Fruit fly (Drosophila melanogaster): ENCODE data around the gene CheB98a.
A peak's percentile ranks its signal among the peaks of the same experiment; 100 is the strongest.

The CheB98a gene

DNA sequence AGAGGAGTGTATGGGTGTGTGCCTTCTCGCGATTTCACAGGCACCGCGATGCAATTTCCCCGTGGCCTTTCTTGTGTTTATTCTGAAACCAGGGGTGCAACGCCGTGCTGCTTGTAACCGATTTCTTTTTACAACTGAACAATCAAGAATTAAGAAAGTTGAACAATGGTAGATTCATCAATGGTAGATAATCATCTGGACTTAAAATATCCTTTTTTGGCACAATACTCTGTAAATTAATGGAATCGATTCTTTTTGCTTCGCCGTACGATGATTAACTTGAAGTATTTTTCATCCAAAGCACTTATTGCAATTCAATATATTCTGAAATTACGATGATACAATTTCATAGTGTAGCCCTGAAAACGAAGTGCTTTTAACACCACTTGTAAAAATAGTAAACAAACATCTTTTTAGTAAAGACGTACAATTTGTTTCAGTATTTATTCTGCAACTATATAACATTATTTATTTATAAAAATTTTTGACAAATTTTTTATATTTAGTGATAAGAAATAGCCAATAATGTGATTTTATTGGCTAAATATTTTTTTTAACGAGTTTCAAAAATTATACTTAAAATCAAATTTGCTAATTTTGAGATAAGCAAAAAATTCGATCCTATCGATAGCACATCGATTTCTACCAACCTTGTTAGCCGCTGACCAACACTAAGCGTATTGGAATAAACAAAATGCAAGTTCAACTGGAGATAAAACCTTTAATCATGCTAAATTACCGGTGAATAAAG lies 13.2 kb downstream of the CheB98a start, which contains the start of the genes CG1523 and CG1647 (continued):
- TF ChIP-seq CG6792 (GFP tag; optimal IDR thresholded peaks at IDR 0.05) (peak; percentile 74), Eip93F (GFP tag; optimal IDR thresholded peaks at IDR 0.05) (no peak), salr (GFP tag; optimal IDR thresholded peaks at IDR 0.05) (peak in 1 of 2 experiments; percentile 44), Ets21C (GFP tag; optimal IDR thresholded peaks at IDR 0.05) (no peak), Ets96B (tag; optimal IDR thresholded peaks at IDR 0.05) (peak; percentile 64), CG8319 (GFP tag; optimal IDR thresholded peaks at IDR 0.05) (no peak), CG8119 (GFP tag; IDR thresholded peaks at IDR 0.05) (peak; percentile 70; the same call in 2 of the 3 replicates), CG6276 (GFP tag; optimal IDR thresholded peaks at IDR 0.05) (no peak), fd85E (GFP tag; optimal IDR thresholded peaks at IDR 0.05) (no peak), topi (GFP tag; optimal IDR thresholded peaks at IDR 0.05) (no peak), CG1621 (tag; optimal IDR thresholded peaks at IDR 0.05) (no peak), CG11762 (GFP tag; optimal IDR thresholded peaks at IDR 0.05; ENCODE audit: insufficient read depth) (peak; percentile 57), fd59A (GFP tag; optimal IDR thresholded peaks at IDR 0.05) (peak; percentile 57), CG7368 (GFP tag; optimal IDR thresholded peaks at IDR 0.05) (no peak), ss (GFP tag; optimal IDR thresholded peaks at IDR 0.05) (no peak), Met (GFP tag; optimal IDR thresholded peaks at IDR 0.05) (no peak), Blimp-1 (GFP tag; optimal IDR thresholded peaks at IDR 0.05) (no peak), lz (GFP tag; optimal IDR thresholded peaks at IDR 0.05) (peak; percentile 69), CG3919 (GFP tag; optimal IDR thresholded peaks at IDR 0.05) (no peak), Sox102F (GFP tag; optimal IDR thresholded peaks at IDR 0.05) (no peak), CG4318 (GFP tag; optimal IDR thresholded peaks at IDR 0.05) (no peak), esn (GFP tag; optimal IDR thresholded peaks at IDR 0.05) (peak; percentile 81), Gug (GFP tag; IDR thresholded peaks at IDR 0.05) (peak; percentile 53), pdm3 (GFP tag; optimal IDR thresholded peaks at IDR 0.05) (no peak), Eip78C (GFP tag) (no peak), CG8632 (GFP tag; optimal IDR thresholded peaks at IDR 0.05) (peak; percentile 70), Hr38 (GFP tag; optimal IDR thresholded peaks at IDR 0.05) (no peak), vri (GFP tag; optimal IDR thresholded peaks at IDR 0.05) (no peak), cyc (GFP tag; optimal IDR thresholded peaks at IDR 0.05) (peak; percentile 51), CG9139 (GFP tag; optimal IDR thresholded peaks at IDR 0.05) (no peak), CG32006 (GFP tag; optimal IDR thresholded peaks at IDR 0.05) (peak; percentile 75)

- TF ChIP-seq CG8119 (GFP tag; IDR thresholded peaks at IDR 0.05) (no peak), Sox102F (GFP tag; optimal IDR thresholded peaks at IDR 0.05) (no peak), CG1621 (tag; optimal IDR thresholded peaks at IDR 0.05) (no peak), Hr39 (GFP tag; optimal IDR thresholded peaks at IDR 0.05) (no peak), acj6 (GFP tag; optimal IDR thresholded peaks at IDR 0.05) (no peak), salr (GFP tag; optimal IDR thresholded peaks at IDR 0.05) (no peak), ss (GFP tag; optimal IDR thresholded peaks at IDR 0.05) (no peak), CG31627 (GFP tag; optimal IDR thresholded peaks at IDR 0.05) (no peak)
Measured at dm6 chr3R:28827222-28827621, 20.7 kb downstream of the CheB98a start.

DNA sequence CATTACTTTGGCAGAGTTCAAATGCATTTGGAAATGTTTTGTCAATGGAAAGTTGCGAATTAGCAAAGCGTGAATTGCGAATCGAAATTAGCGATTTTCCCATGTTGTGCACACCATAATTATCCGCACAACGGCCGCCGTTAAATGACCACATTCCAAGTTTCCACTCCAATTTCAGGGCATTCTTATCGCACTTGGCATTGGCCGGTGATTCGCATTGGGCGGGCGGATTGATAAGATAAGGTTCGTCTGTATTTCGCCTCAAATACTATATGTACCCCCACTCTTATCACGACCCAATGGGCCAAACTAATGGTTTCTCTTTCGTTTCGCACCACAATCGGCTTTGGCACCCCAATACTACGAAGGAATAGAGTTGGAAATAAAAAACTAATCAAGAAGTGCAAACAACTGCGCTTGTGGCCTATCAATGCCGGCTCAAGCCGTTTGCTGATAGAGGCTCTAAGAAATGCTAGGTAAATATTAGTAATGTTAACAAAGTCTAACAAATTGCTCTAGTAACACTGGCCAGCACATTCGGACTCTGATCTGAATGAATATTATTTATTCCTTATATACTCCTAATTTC lies 22.9 kb downstream of the CheB98a start:
- TF ChIP-seq spab (GFP tag; optimal IDR thresholded peaks at IDR 0.05) = no peak
- peak; percentile 72 for TF ChIP-seq fkh (GFP tag; optimal IDR thresholded peaks at IDR 0.05)

Measured in whole organism, prepupa.